Worm (Caenorhabditis elegans) whole organism, L3 larva: ENCODE data around the gene lipl-2.

Experiments
- R02D3.7 ChIP-seq: fragments of 150-350 bp; optimal IDR thresholded peaks from 2 replicates; lab custom pipeline; 2014; ENCODE audit warnings: missing biosample characterization, missing genetic modification characterization
- aly-2 ChIP-seq: fragments of 150-350 bp; optimal IDR thresholded peaks from 2 replicates; lab custom pipeline; 2014; ENCODE audit warnings: missing biosample characterization, missing genetic modification characterization
- ceh-16 ChIP-seq: sonication (generic microtip); optimal IDR thresholded peaks from 2 replicates; lab custom pipeline; 2017; ENCODE audit warnings: missing biosample characterization, missing genetic modification characterization
- ceh-82 ChIP-seq: fragments of 150-350 bp; optimal IDR thresholded peaks from 2 replicates; lab custom pipeline; 2014; ENCODE audit warnings: missing biosample characterization, missing genetic modification characterization
- ceh-9 ChIP-seq: sonication (generic microtip); optimal IDR thresholded peaks from 2 replicates; lab custom pipeline; 2018; ENCODE audit warnings: missing biosample characterization, missing genetic modification characterization
- daf-12 ChIP-seq: fragments of 150-350 bp; optimal IDR thresholded peaks from 2 replicates; lab custom pipeline; 2014; ENCODE audit warnings: missing biosample characterization, missing genetic modification reagents, missing genetic modification characterization
- elt-1 ChIP-seq: fragments of 150-350 bp; optimal IDR thresholded peaks from 2 replicates; lab custom pipeline; 2014; ENCODE audit warnings: missing biosample characterization, missing genetic modification characterization
- elt-2 ChIP-seq: sonication (generic microtip); optimal IDR thresholded peaks from 2 replicates; lab custom pipeline; 2016; ENCODE audit warnings: missing genetic modification reagents, mild to moderate bottlenecking, missing genetic modification characterization, missing compliant biosample characterization
- eor-1 ChIP-seq, 2 experiments: fragments of 150-350 bp; optimal IDR thresholded peaks; 2 replicates each; lab custom pipeline; 2014 to 2018; ENCODE audit warnings: missing biosample characterization in 2 of 2, missing genetic modification characterization in 2 of 2
- fos-1 ChIP-seq: fragments of 150-350 bp; optimal IDR thresholded peaks from 2 replicates; lab custom pipeline; 2014; ENCODE audit warnings: missing biosample characterization, missing genetic modification characterization
- hmg-11 ChIP-seq: sonication (generic microtip); optimal IDR thresholded peaks from 2 replicates; lab custom pipeline; 2016; ENCODE audit warnings: missing genetic modification characterization, missing compliant biosample characterization
- jun-1 ChIP-seq: fragments of 150-350 bp; optimal IDR thresholded peaks from 2 replicates; lab custom pipeline; 2014; ENCODE audit warnings: missing biosample characterization, missing genetic modification reagents, missing genetic modification characterization
- lin-39 ChIP-seq: fragments of 150-350 bp; optimal IDR thresholded peaks from 2 replicates; lab custom pipeline; 2018; ENCODE audit warnings: missing biosample characterization, missing genetic modification reagents, missing genetic modification characterization
- lsy-12 ChIP-seq: sonication (generic microtip); optimal IDR thresholded peaks from 2 replicates; lab custom pipeline; 2016; ENCODE audit warnings: mild to moderate bottlenecking, missing genetic modification characterization, missing compliant biosample characterization
- mdl-1 ChIP-seq: fragments of 150-350 bp; optimal IDR thresholded peaks from 2 replicates; lab custom pipeline; 2014; ENCODE audit warnings: missing biosample characterization, missing genetic modification characterization
- mml-1 ChIP-seq: fragments of 150-350 bp; sonication (generic microtip); optimal IDR thresholded peaks from 3 replicates; lab custom pipeline; 2014; ENCODE audit warnings: missing biosample characterization, missing genetic modification characterization
- nfya-1 ChIP-seq: sonication (generic microtip); optimal IDR thresholded peaks from 2 replicates; lab custom pipeline; 2017; ENCODE audit warnings: missing genetic modification characterization, mild to moderate bottlenecking, missing compliant biosample characterization, antibody characterized with exemption, moderate library complexity; ENCODE audit not compliant: insufficient read depth
- nhr-11 ChIP-seq: fragments of 150-350 bp; optimal IDR thresholded peaks from 2 replicates; lab custom pipeline; 2014; ENCODE audit warnings: missing biosample characterization, missing genetic modification characterization
- nhr-12 ChIP-seq: fragments of 150-350 bp; optimal IDR thresholded peaks from 2 replicates; lab custom pipeline; 2014; ENCODE audit warnings: missing biosample characterization, missing genetic modification characterization
- nhr-23 ChIP-seq: fragments of 150-350 bp; optimal IDR thresholded peaks from 2 replicates; lab custom pipeline; 2014; ENCODE audit warnings: missing biosample characterization, missing genetic modification reagents, missing genetic modification characterization
- nhr-237 ChIP-seq: fragments of 150-350 bp; optimal IDR thresholded peaks from 2 replicates; lab custom pipeline; 2014; ENCODE audit warnings: missing biosample characterization, missing genetic modification characterization
- nhr-25 ChIP-seq: sonication (generic microtip); optimal IDR thresholded peaks from 2 replicates; lab custom pipeline; 2017; ENCODE audit warnings: missing biosample characterization, missing genetic modification characterization
- nhr-28 ChIP-seq: fragments of 150-350 bp; optimal IDR thresholded peaks from 2 replicates; lab custom pipeline; 2014; ENCODE audit warnings: missing biosample characterization, missing genetic modification characterization
- nhr-43 ChIP-seq: sonication (generic microtip); optimal IDR thresholded peaks from 2 replicates; lab custom pipeline; 2016; ENCODE audit warnings: mild to moderate bottlenecking, missing genetic modification characterization, missing compliant biosample characterization; ENCODE audit not compliant: poor library complexity, severe bottlenecking
- nhr-76 ChIP-seq: fragments of 150-350 bp; sonication (generic microtip); optimal IDR thresholded peaks from 5 replicates; lab custom pipeline; 2014; ENCODE audit warnings: missing biosample characterization, missing genetic modification characterization
- pha-4 ChIP-seq: fragments of 150-350 bp; optimal IDR thresholded peaks from 2 replicates; lab custom pipeline; 2014; ENCODE audit warnings: missing biosample characterization, missing genetic modification reagents, missing genetic modification characterization
- pqm-1 ChIP-seq: fragments of 150-350 bp; optimal IDR thresholded peaks from 2 replicates; lab custom pipeline; 2017; ENCODE audit warnings: missing biosample characterization, missing genetic modification characterization, inconsistent platforms
- sea-2 ChIP-seq: fragments of 150-350 bp; sonication (generic microtip); optimal IDR thresholded peaks from 4 replicates; lab custom pipeline; 2014; ENCODE audit warnings: missing biosample characterization, missing genetic modification reagents, missing genetic modification characterization
- skn-1 ChIP-seq: fragments of 150-350 bp; optimal IDR thresholded peaks from 2 replicates; lab custom pipeline; 2014; ENCODE audit warnings: missing biosample characterization, missing genetic modification characterization
- snpc-4 ChIP-seq: fragments of 150-350 bp; optimal IDR thresholded peaks from 2 replicates; lab custom pipeline; 2014; ENCODE audit warnings: missing biosample characterization, missing genetic modification characterization
- tbx-2 ChIP-seq: sonication (generic microtip); optimal IDR thresholded peaks from 2 replicates; lab custom pipeline; 2016; ENCODE audit warnings: mild to moderate bottlenecking, missing genetic modification characterization, missing compliant biosample characterization
- unc-39 ChIP-seq: sonication (generic microtip); optimal IDR thresholded peaks from 4 replicates; lab custom pipeline; 2017; ENCODE audit warnings: missing biosample characterization, missing genetic modification characterization
- unc-62 ChIP-seq: fragments of 150-350 bp; sonication (generic microtip); optimal IDR thresholded peaks from 4 replicates; lab custom pipeline; 2014; ENCODE audit warnings: missing biosample characterization, missing genetic modification reagents, missing genetic modification characterization
- zag-1 ChIP-seq: fragments of 150-350 bp; optimal IDR thresholded peaks from 2 replicates; lab custom pipeline; 2014; ENCODE audit warnings: missing biosample characterization, missing genetic modification characterization
- ztf-11 ChIP-seq: fragments of 150-350 bp; optimal IDR thresholded peaks from 2 replicates; lab custom pipeline; 2014; ENCODE audit warnings: missing biosample characterization, missing genetic modification characterization
- ztf-4 ChIP-seq: fragments of 150-350 bp; optimal IDR thresholded peaks from 2 replicates; lab custom pipeline; 2014; ENCODE audit warnings: missing biosample characterization, missing genetic modification characterization

Gene lipl-2

DNA sequence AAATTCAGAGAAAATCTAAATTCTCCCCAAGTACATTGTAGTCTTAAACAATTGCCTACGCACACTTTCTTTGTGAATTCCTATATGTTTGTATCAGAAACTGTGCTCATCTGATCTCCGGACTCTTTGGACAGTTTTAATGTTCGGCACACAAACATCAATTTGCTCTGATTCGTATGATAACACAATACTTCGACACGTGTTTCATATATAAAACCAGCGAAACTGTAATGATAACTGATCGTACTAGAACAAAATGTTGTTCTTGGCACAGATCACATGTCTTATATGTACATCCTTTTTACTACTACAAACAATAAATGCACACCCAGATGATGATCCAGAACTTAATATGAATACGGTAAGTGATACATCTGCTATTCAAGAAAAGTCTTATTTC is at the start of gene lipl-2:
Gene lipl-2, plus strand, starts transcription at position 236 of the 400 bp plus-strand sequence.
- no peak for TF ChIP-seq nhr-28 (tag; lab: Kevin White, UChicago)
- peak; percentile 61 for TF ChIP-seq pha-4 (tag; lab: Kevin White, UChicago)
- peak; percentile 81 for TF ChIP-seq pqm-1 (tag; lab: Kevin White, UChicago)
- TF ChIP-seq mml-1 = no peak
- TF ChIP-seq sea-2 (GFP tag; lab: Kevin White, UChicago) = no peak
- no peak for TF ChIP-seq snpc-4 (tag; lab: Kevin White, UChicago)
- TF ChIP-seq ceh-82 (tag; lab: Kevin White, UChicago) = no peak
- TF ChIP-seq elt-2 (tag; lab: Kevin White, UChicago) = peak; percentile 87
- TF ChIP-seq fos-1 (tag; lab: Kevin White, UChicago) = no peak

DNA sequence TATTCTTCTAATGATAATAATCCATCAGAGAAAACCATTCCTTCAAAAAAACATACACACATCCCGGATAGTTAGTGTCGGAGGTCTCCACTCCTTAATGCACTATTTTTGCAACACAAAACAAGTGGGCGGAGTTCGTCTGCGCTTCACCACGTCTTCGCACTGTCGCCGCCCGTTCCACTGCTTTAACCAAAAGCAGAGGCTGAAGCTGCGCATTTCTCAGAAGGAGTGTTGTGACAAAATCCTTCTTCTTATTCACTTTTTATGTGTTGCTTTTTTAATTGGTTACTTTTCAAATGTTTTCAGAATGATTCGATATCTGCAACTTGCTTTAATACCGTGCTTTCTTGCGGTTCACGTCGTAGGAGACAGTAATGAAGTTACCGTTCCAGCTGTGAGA is 46.4 kb upstream of the lipl-2 start, which contains the start of gene F58E6.13:
Gene F58E6.13, plus strand, starts transcription at position 301 of the 400 bp plus-strand sequence.
- TF ChIP-seq unc-62 = no peak
- TF ChIP-seq daf-12 (tag; lab: Kevin White, UChicago) = no peak
- TF ChIP-seq nhr-76 (tag; lab: Kevin White, UChicago) = no peak
- no peak for TF ChIP-seq ztf-11 (tag; lab: Kevin White, UChicago)
- TF ChIP-seq skn-1 = no peak
- TF ChIP-seq ceh-16 (tag; lab: Kevin White, UChicago) = no peak
- no peak for TF ChIP-seq R02D3.7 (tag; lab: Kevin White, UChicago)
- no peak for TF ChIP-seq nhr-25 (tag; lab: Kevin White, UChicago)

- no peak for TF ChIP-seq nhr-11
- no peak for TF ChIP-seq daf-12 (tag; lab: Kevin White, UChicago)
- TF ChIP-seq, all 47 proteins: peak for 0
Observed at ce11 chrV:9750308-9750707, 41.1 kb upstream of the lipl-2 start, which contains the start of gene F58E6.4. F58E6.4 (minus strand) TSS chrV:9750408.

DNA sequence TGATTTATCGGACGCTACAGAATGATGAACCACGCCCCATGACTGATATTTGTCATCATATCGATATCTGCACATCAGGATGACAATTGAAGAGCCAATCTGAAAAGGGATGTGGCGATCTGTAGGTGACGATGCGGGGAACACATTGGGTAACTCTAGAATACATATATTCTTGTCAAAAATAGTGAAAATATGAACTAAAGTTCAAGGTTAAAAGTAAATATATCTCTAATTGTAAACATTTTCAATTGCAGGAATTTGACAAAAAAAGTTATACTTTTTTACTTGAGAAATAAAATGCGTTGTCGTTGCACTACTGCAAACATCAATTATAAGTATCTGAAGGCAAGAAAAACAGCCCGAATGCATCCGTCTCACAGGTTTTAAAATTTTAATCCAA is 38.4 kb upstream of the lipl-2 start, which contains the start of gene F58E6.6:
Gene F58E6.6, minus strand, starts transcription at position 101 of the 400 bp plus-strand sequence.
- TF ChIP-seq jun-1 (tag; lab: Kevin White, UChicago) (no peak), ceh-9 (tag; lab: Kevin White, UChicago) (no peak), aly-2 (tag; lab: Kevin White, UChicago) (no peak), nfya-1 (tag; lab: Kevin White, UChicago) (no peak), elt-2 (tag; lab: Kevin White, UChicago) (no peak), nhr-237 (no peak), nhr-11 (no peak), nhr-76 (tag; lab: Kevin White, UChicago) (no peak), unc-39 (tag; lab: Kevin White, UChicago) (no peak)

DNA sequence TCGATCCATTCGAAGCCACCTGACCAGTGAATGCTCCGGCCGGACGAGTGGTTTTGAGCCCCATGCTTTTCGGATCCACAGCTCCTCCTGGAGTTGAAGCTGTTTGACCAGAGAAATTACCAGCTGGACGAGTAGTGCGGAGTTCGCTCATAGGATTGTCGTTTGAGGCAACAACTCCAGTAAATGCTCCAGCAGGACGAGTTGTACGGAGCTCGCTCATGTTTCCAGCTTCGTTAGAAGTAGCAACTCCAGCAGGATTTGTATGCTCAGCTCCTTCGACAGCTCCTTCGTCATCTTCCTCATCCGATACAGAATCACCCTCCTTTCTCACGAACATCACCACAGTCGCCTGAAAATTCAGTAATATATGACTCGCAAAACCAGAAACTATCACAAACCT is 37.8 kb upstream of the lipl-2 start:
- TF ChIP-seq nhr-12 (tag; lab: Kevin White, UChicago) (no peak), lin-39 (tag; lab: Kevin White, UChicago) (no peak), ztf-4 (tag; lab: Kevin White, UChicago) (no peak), mdl-1 (tag; lab: Kevin White, UChicago) (no peak), nhr-43 (no peak), R02D3.7 (tag; lab: Kevin White, UChicago) (no peak), ceh-16 (tag; lab: Kevin White, UChicago) (no peak), tbx-2 (tag; lab: Kevin White, UChicago) (no peak), eor-1 (tag; optimal IDR thresholded peaks at IDR 0.05; lab: Kevin White, UChicago) (no peak), daf-12 (tag; lab: Kevin White, UChicago) (no peak), zag-1 (tag; lab: Kevin White, UChicago) (no peak), nhr-23 (tag; lab: Kevin White, UChicago) (no peak), sea-2 (GFP tag; lab: Kevin White, UChicago) (no peak), elt-1 (no peak), ceh-9 (tag; lab: Kevin White, UChicago) (no peak), lsy-12 (no peak), nhr-28 (tag; lab: Kevin White, UChicago) (no peak), nhr-11 (no peak), ztf-11 (tag; lab: Kevin White, UChicago) (no peak), hmg-11 (tag; lab: Kevin White, UChicago) (no peak)
